Worm (Caenorhabditis elegans): Measurements from ENCODE around the gene trd-1.

trd-1 gene

DNA sequence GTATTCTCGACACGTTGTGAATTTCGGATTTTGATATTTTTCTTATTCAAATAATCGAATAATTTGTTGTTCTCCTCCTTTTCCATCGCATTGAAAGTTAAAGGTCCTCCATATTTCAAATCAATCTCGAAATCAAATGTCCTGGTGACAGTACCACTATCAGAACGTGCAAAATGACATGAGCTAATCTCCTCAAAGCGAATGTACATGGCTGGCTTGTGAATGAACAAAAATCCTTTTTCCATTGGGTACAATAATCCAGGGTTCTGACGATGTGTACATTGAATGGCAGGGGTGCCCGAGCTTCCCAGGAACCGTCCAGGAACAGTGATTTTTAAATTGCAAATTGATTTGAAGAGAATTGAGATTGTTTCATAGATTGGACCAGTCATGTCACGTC, 5.9 kb upstream of the trd-1 start:
- TF ChIP-seq zip-2 (tag; optimal IDR thresholded peaks at IDR 0.05) (no peak), aha-1 (tag) (peak; percentile 91)

DNA sequence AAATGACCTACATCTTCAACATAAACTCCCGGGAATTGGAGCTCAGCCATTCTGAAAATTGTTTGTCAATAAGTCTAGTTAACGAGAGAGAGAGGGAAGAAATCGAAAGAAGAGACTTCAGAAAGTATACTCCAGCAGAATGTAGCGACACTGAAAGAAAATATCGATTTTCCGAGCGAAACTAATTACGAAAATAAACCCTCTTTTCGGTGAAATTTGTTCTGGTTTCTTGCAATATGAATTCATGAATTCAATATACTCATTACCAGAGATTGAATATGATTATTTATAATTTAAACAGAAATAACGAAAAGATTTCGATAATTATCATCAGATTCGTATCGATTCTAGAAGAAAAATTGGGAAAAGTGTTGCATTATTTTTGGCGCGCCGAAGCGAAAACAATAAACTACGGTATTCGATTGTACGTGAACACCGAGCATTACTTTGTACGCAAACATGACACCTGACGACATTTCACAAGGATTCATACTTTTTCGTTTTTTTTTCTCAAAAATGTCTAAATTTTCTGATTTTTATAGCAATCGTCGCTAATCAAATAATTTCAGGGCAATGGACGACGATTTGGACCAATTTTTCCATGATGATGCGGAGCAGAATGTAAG, 4.4 kb upstream of the trd-1 start, which contains the start of the genes hmg-4 and T20B12.3:
TSS of gene hmg-4 (minus strand) at position 51 of the 626 bp plus-strand sequence.
TSS of gene T20B12.3 (plus strand) at position 570 of the 626 bp plus-strand sequence.
- TF ChIP-seq T26A8.4 (GFP tag; IDR thresholded peaks at IDR 0.05) (no peak), unc-130 (GFP tag; optimal IDR thresholded peaks at IDR 0.05) (peak; percentile 34), nhr-102 (tag; optimal IDR thresholded peaks at IDR 0.05) (no peak), nhr-76 (tag; optimal IDR thresholded peaks at IDR 0.05) (no peak), daf-19 (GFP tag; conservative IDR thresholded peaks at IDR 0.05) (no peak), dve-1 (tag; optimal IDR thresholded peaks at IDR 0.05; ENCODE audit: insufficient read depth) (peak; percentile 15), lim-7 (GFP tag; IDR thresholded peaks at IDR 0.05) (no peak), lin-38 (GFP tag; IDR thresholded peaks at IDR 0.05) (peak; percentile 53), Y75B8A.6 (GFP tag; IDR thresholded peaks at IDR 0.05) (no peak), T20F7.1 (GFP tag; optimal IDR thresholded peaks at IDR 0.05) (peak; percentile 44), dpl-1 (GFP tag; optimal IDR thresholded peaks at IDR 0.05) (peak; percentile 61), Y48G9A.11 (GFP tag; IDR thresholded peaks at IDR 0.05) (no peak), fkh-10 (GFP tag; optimal IDR thresholded peaks at IDR 0.05) (no peak), nhr-28 (tag; optimal IDR thresholded peaks at IDR 0.05) (no peak), nhr-10 (tag; optimal IDR thresholded peaks at IDR 0.05) (no peak), lsy-2 (tag; optimal IDR thresholded peaks at IDR 0.05) (peak in 1 of 2 experiments; percentile 98), mes-2 (tag; optimal IDR thresholded peaks at IDR 0.05; ENCODE audit: poor library complexity, severe bottlenecking) (peak; percentile 62), madf-5 (GFP tag; IDR thresholded peaks at IDR 0.05) (no peak), hlh-30 (tag; optimal IDR thresholded peaks at IDR 0.05; ENCODE audit: insufficient read depth) (peak; percentile 51), rbr-2 (tag; optimal IDR thresholded peaks at IDR 0.05) (peak; percentile 11), mep-1 (tag; optimal IDR thresholded peaks at IDR 0.05) (peak; percentile 34), daf-16 (GFP tag; optimal IDR thresholded peaks at IDR 0.05) (no peak), daf-16 (tag; optimal IDR thresholded peaks at IDR 0.05) (peak; percentile 36), lin-39 (tag; optimal IDR thresholded peaks at IDR 0.05) (no peak), F26F4.8 (GFP tag; conservative IDR thresholded peaks at IDR 0.05) (no peak), egl-43 (GFP tag; IDR thresholded peaks at IDR 0.05) (no peak)

- TF ChIP-seq lin-38 (GFP tag; IDR thresholded peaks at IDR 0.05) (peak; percentile 24; the same call in 1 of the 2 replicates), mdt-29 (GFP tag; IDR thresholded peaks at IDR 0.05) (no peak)
Observed at ce11 chrIII:7383733-7384132, 2.3 kb upstream of the trd-1 start, which contains the start of gene tbp-1. Gene tbp-1 (plus strand): TSS chrIII:7384033.

DNA sequence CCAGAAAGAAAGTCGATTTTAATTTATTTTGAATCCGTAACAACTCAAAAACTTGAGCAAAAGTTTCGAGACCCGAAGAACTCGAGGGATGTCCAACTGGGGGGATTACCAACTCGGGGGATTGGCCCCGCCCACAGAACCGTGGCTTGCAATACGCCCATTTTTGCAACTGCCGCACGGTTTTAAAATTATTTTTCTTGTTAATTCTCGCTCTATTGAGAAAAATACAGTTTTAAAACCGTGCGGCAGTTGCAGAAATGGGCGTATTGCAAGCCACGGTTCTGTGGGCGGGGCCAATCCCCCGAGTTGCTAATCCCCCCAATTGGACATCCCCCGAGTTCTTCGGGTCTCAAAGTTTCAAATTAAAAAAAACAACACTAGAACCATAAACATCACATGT, 510 bp downstream of the trd-1 start:
- TF ChIP-seq lin-38 (GFP tag; IDR thresholded peaks at IDR 0.05) (peak; percentile 56), Y48G9A.11 (GFP tag; IDR thresholded peaks at IDR 0.05) (0 out of 2 replicates have a peak, but pooled peaks have one; percentile 15), mes-2 (tag; optimal IDR thresholded peaks at IDR 0.05; ENCODE audit: poor library complexity, severe bottlenecking) (peak; percentile 4), lim-7 (GFP tag; IDR thresholded peaks at IDR 0.05) (0 out of 2 replicates have a peak, but pooled peaks have one; percentile 21)

- TF ChIP-seq zag-1 (tag; optimal IDR thresholded peaks at IDR 0.05), result no peak
- TF ChIP-seq nhr-237 (tag; optimal IDR thresholded peaks at IDR 0.05), result no peak
- peak; percentile 74 for TF ChIP-seq mep-1 (tag; optimal IDR thresholded peaks at IDR 0.05)
- peak; percentile 14 for TF ChIP-seq Y5F2A.4 (GFP tag; optimal IDR thresholded peaks at IDR 0.05)
- TF ChIP-seq mxl-2 (GFP tag; conservative IDR thresholded peaks at IDR 0.05), result 0 out of 2 replicates have a peak, but pooled peaks have one; percentile 66
- no peak for TF ChIP-seq ZK546.5 (tag; optimal IDR thresholded peaks at IDR 0.05)
- TF ChIP-seq ceh-28 (tag; optimal IDR thresholded peaks at IDR 0.05), result no peak
- TF ChIP-seq snpc-4 (tag; optimal IDR thresholded peaks at IDR 0.05), result no peak
- no peak for TF ChIP-seq ces-1 (GFP tag; optimal IDR thresholded peaks at IDR 0.05)
- no peak for TF ChIP-seq lir-3 (tag; optimal IDR thresholded peaks at IDR 0.05)
- TF ChIP-seq jun-1 (tag; optimal IDR thresholded peaks at IDR 0.05), result no peak
- TF ChIP-seq nhr-42 (GFP tag; IDR thresholded peaks at IDR 0.05), result no peak
- TF ChIP-seq lin-13 (GFP tag; optimal IDR thresholded peaks at IDR 0.05), result no peak
- 0 out of 2 replicates have a peak, but pooled peaks have one; percentile 15 for TF ChIP-seq dmd-8 (GFP tag; IDR thresholded peaks at IDR 0.05)
- TF ChIP-seq nhr-76 (tag; optimal IDR thresholded peaks at IDR 0.05), result no peak
- no peak for TF ChIP-seq F10B5.3 (tag; optimal IDR thresholded peaks at IDR 0.05)
- TF ChIP-seq hmg-1.1 (GFP tag; IDR thresholded peaks at IDR 0.05), result peak; percentile 77
Observed at ce11 chrIII:7387359-7387758, 1.3 kb downstream of the trd-1 start.

Measured in whole organism, L4 larva.